Worm (Caenorhabditis elegans) whole organism, L4 larva: ENCODE measurements around the gene F56D6.22.
"Not testable (repeated sequence)": the region's sequence is repeated elsewhere in the genome, so short reads cannot be mapped to it uniquely, and the experiment has no call there.

Source experiments
- R02D3.7 ChIP-seq: fragments of 150-350 bp; sonication (generic microtip); optimal IDR thresholded peaks from 3 replicates; lab custom pipeline; 2014; ENCODE audit warnings: missing biosample characterization, missing genetic modification characterization
- aha-1 ChIP-seq: fragments of 150-350 bp; peaks from one replicate; lab custom pipeline; 2014; ENCODE audit warnings: missing biosample characterization, missing genetic modification characterization
- aly-2 ChIP-seq: sonication (generic microtip); optimal IDR thresholded peaks from 2 replicates; lab custom pipeline; 2018; ENCODE audit warnings: missing biosample characterization, missing genetic modification characterization
- ama-1 ChIP-seq: fragments of 150-350 bp; optimal IDR thresholded peaks from 2 replicates; lab custom pipeline; 2014; ENCODE audit warnings: inconsistent platforms, mixed read lengths
- hlh-11 ChIP-seq: fragments of 200-800 bp; sonication (Bioruptor generic); optimal IDR thresholded peaks from 2 replicates; lab custom pipeline; 2018; ENCODE audit warnings: mild to moderate bottlenecking, missing genetic modification characterization, missing compliant biosample characterization
- lim-7 ChIP-seq: fragments of 200-800 bp; sonication (Bioruptor generic); IDR thresholded peaks from 2 replicates; pipeline ENCODE4 v1.3.6; 2022; ENCODE audit warnings: missing genetic modification characterization, missing compliant biosample characterization
- lin-13 ChIP-seq: fragments of 150-350 bp; optimal IDR thresholded peaks from 2 replicates; lab custom pipeline; 2014; ENCODE audit warnings: missing biosample characterization, missing genetic modification reagents, missing genetic modification characterization
- lin-15B ChIP-seq: fragments of 150-350 bp; sonication (generic microtip); optimal IDR thresholded peaks from 3 replicates; lab custom pipeline; 2014; ENCODE audit warnings: missing biosample characterization, missing genetic modification characterization
- madf-9 ChIP-seq: fragments of 200-800 bp; sonication (Bioruptor generic); conservative IDR thresholded peaks from 2 replicates; pipeline ENCODE4 v1.3.6; 2022; ENCODE audit warnings: missing genetic modification reagents, missing genetic modification characterization, missing compliant biosample characterization
- mes-2 ChIP-seq: sonication (generic microtip); optimal IDR thresholded peaks from 2 replicates; lab custom pipeline; 2016; ENCODE audit warnings: missing genotype, mild to moderate bottlenecking, missing genetic modification characterization, missing compliant biosample characterization; ENCODE audit not compliant: poor library complexity, severe bottlenecking
- nhr-76 ChIP-seq: fragments of 150-350 bp; optimal IDR thresholded peaks from 2 replicates; lab custom pipeline; 2014; ENCODE audit warnings: missing biosample characterization, missing genetic modification characterization
- unc-130 ChIP-seq: sonication (generic microtip); optimal IDR thresholded peaks from 2 replicates; lab custom pipeline; 2016; ENCODE audit warnings: missing genetic modification reagents, missing genetic modification characterization, missing compliant biosample characterization
- ztf-11 ChIP-seq: fragments of 150-350 bp; optimal IDR thresholded peaks from 2 replicates; lab custom pipeline; 2014; ENCODE audit warnings: missing biosample characterization, missing genetic modification characterization
- ztf-7 ChIP-seq: fragments of 150-350 bp; optimal IDR thresholded peaks from 2 replicates; lab custom pipeline; 2014; ENCODE audit warnings: missing biosample characterization, missing genetic modification characterization

DNA sequence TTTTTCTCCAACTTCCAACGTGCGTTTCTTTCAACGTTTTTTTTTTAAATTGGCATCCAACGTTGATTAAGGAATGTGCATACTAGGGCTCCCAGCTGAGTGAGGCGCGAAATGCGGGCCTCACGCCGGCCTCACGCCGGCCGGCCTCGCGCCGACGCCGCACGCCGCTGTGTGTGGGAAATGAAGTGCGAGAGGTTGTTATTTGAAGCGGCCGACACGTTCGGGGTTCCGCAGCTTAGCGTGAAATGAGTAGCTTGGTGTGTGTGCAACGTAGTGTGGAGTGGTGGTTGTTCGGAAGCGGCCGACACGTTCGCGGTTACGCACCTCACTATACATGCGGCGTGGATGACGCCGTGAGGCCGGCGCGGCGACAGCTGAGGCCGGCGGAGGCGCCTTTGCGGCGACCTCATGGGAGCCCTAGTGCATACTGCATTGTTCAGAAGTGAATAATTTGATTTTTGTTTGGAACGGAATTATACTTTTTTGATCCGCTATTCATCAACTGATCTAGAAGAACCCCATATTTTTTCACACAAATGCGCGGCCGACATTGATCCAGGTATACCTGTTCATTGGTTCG lies 40.1 kb upstream of the F56D6.22 start:
- TF ChIP-seq lin-13 (GFP tag; lab: Kevin White, UChicago); unc-130 (GFP tag; lab: Kevin White, UChicago); ztf-11 (tag; lab: Kevin White, UChicago); mes-2 (tag; lab: Kevin White, UChicago); ztf-7; hlh-11 (tag; lab: Kevin White, UChicago); R02D3.7 (tag; lab: Kevin White, UChicago); madf-9; aly-2 (tag; lab: Kevin White, UChicago); aha-1 (tag; lab: Kevin White, UChicago); ama-1 (lab: Kevin White, UChicago); lin-15B (tag; lab: Kevin White, UChicago); lim-7 (GFP tag; lab: Robert Waterston, UW); nhr-76 (tag; lab: Kevin White, UChicago): not testable (repeated sequence)
